Worm (Caenorhabditis elegans) whole organism, L3 larva: Measurements from ENCODE around the gene pqn-53.

Source experiments
- snpc-4 ChIP-seq: fragments of 150-350 bp; optimal IDR thresholded peaks from 2 replicates; lab custom pipeline; 2014; ENCODE audit warnings: missing biosample characterization, missing genetic modification characterization
- zag-1 ChIP-seq: fragments of 150-350 bp; optimal IDR thresholded peaks from 2 replicates; lab custom pipeline; 2014; ENCODE audit warnings: missing biosample characterization, missing genetic modification characterization

ce11 chrV:12085867-12086634 is 20.9 kb upstream of the pqn-53 start:
- no peak for TF ChIP-seq snpc-4 (tag; lab: Kevin White, UChicago)
- no peak for TF ChIP-seq zag-1 (tag; lab: Kevin White, UChicago)
